Worm (Caenorhabditis elegans): ENCODE data around the gene C49C3.7.

C49C3.7 gene

DNA sequence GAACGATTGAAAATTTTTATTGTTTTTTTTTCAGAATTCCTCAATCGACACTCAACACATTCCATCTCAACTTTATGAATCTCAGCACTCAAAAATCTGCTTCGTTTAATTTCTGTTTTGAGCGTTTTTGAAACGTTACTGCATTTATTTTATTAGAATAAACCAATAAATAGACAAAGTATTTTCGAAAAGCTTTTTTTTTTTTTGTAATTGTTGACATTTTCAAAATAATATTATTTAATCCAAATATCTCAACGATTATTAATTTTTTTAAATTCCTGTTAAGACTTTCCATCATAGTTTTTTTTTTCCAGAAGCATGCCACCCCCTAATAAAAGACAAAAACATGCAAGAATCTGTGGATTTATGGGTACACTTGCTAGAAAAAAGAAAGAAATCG is at the start of gene C49C3.7:
Gene C49C3.7 (plus strand): TSS at position 301 of the 400 bp plus-strand sequence.
- TF ChIP-seq hnd-1 (tag; optimal IDR thresholded peaks at IDR 0.05): no peak
- TF ChIP-seq sea-1 (GFP tag; conservative IDR thresholded peaks at IDR 0.05): no peak
- TF ChIP-seq tra-4 (tag; optimal IDR thresholded peaks at IDR 0.05): no peak
- no peak for TF ChIP-seq B0310.2 (tag; optimal IDR thresholded peaks at IDR 0.05)
- TF ChIP-seq F13C5.2 (tag; optimal IDR thresholded peaks at IDR 0.05): no peak
- no peak for TF ChIP-seq tbx-37 (GFP tag; conservative IDR thresholded peaks at IDR 0.05)
- no peak for TF ChIP-seq pes-1 (GFP tag; IDR thresholded peaks at IDR 0.05)
- no peak for TF ChIP-seq aly-1 (tag; optimal IDR thresholded peaks at IDR 0.05)
- TF ChIP-seq ceh-13 (GFP tag; optimal IDR thresholded peaks at IDR 0.05): no peak
- TF ChIP-seq flt-1 (GFP tag; IDR thresholded peaks at IDR 0.05): no peak
- no peak for TF ChIP-seq tbx-11 (GFP tag; IDR thresholded peaks at IDR 0.05)
- no peak for TF ChIP-seq ets-7 (tag; optimal IDR thresholded peaks at IDR 0.05)
- TF ChIP-seq ama-1 (optimal IDR thresholded peaks at IDR 0.05): no peak

DNA sequence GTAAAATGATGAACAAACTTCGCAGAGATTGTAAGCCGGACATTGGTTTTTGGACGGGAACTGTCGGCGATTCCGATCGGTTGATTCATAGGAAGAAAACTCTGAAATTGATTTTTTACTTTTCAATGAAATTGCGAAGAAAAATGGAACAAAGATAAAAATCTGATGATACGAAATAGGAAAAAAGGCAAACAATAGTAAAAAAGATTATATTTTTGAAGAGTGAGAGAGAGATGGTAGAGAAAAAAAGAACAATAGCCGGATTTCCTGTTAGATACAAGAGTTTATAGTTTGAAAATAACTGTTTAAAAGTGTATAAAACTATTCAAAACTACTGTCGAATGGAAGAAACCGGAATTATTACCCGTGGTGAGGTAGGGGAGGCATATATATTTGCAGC is 48.3 kb upstream of the C49C3.7 start, which contains the start of gene nra-1:
Gene nra-1 (minus strand): TSS at position 101 of the 400 bp plus-strand sequence.
- TF ChIP-seq aly-1 (tag; optimal IDR thresholded peaks at IDR 0.05) (no peak), tra-4 (tag; optimal IDR thresholded peaks at IDR 0.05) (no peak), hmbx-1 (tag; optimal IDR thresholded peaks at IDR 0.05) (no peak), pes-1 (GFP tag; IDR thresholded peaks at IDR 0.05) (no peak), tbx-11 (GFP tag; IDR thresholded peaks at IDR 0.05) (no peak), ceh-13 (GFP tag; optimal IDR thresholded peaks at IDR 0.05) (no peak), tbx-37 (GFP tag; conservative IDR thresholded peaks at IDR 0.05) (no peak)

DNA sequence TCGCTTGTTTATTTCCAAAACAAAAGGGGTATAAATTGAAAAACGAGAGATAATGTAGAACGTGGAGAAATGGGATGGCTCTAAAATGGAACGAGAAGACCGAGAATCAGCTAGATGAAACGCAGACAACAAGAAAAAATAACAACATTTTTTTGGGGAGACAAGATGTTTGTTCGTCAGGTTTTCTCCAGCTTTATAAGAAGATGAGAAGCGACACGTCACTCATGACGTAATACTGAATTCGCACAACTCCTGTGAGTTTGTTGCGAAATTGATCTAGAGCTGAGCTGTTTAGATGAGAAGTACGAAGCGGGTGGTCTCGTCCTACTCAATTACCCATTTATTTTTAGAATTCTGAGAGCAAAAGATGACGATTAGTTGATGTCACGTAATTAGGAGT is 47.1 kb upstream of the C49C3.7 start:
- TF ChIP-seq hnd-1 (tag; optimal IDR thresholded peaks at IDR 0.05) (no peak), pes-1 (GFP tag; IDR thresholded peaks at IDR 0.05) (no peak), hmg-4 (GFP tag; optimal IDR thresholded peaks at IDR 0.05) (no peak), sea-1 (GFP tag; conservative IDR thresholded peaks at IDR 0.05) (no peak), tbx-37 (GFP tag; conservative IDR thresholded peaks at IDR 0.05) (no peak), ama-1 (optimal IDR thresholded peaks at IDR 0.05) (no peak)

DNA sequence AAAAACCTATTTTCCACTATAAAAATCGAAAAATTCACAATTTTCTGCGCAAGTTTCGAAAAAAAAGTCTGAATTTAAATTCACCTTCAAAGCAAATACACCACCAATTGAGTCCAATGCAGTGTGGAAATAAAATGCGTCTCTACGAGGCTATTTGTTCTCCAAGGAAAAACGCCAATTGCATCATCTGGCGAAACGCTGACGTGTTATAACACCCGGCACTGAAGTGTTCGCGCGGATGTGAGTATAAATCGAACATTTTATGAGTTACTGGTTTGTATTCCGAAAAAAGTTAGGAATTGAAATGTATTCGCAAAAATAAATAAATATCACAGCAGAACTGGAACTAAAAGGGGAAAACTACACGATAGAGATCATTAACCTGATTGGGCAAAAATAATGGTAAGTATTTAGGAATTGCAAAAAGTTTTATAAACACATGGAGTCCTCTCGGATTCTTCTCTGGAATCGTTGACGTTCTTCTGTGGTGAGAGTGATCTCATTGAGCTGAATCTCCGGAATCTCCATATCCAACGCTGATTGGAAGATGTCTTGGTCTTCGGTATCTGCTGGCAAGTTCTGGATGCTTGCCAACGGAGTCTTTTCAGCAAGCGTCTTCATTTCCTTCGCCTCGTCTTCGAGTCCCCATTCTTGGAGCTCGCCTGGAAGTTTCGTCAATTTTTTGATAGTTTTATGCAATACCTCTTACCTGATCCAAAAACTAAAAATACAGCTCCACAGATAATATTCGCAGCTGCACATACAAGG is 44.3 kb upstream of the C49C3.7 start, which contains the start of gene zipt-7.1:
Gene zipt-7.1 (minus strand): TSS at position 232 of the 768 bp plus-strand sequence.
- TF ChIP-seq hmbx-1 (tag; optimal IDR thresholded peaks at IDR 0.05) (no peak), hnd-1 (tag; optimal IDR thresholded peaks at IDR 0.05) (no peak), tra-4 (tag; optimal IDR thresholded peaks at IDR 0.05) (no peak), aly-1 (tag; optimal IDR thresholded peaks at IDR 0.05) (no peak), ceh-13 (GFP tag; optimal IDR thresholded peaks at IDR 0.05) (no peak), ama-1 (optimal IDR thresholded peaks at IDR 0.05) (no peak), tbx-11 (GFP tag; IDR thresholded peaks at IDR 0.05) (no peak), F13C5.2 (tag; optimal IDR thresholded peaks at IDR 0.05) (no peak), sea-1 (GFP tag; conservative IDR thresholded peaks at IDR 0.05) (no peak), ceh-36 (tag; optimal IDR thresholded peaks at IDR 0.05) (no peak), tbx-37 (GFP tag; conservative IDR thresholded peaks at IDR 0.05) (no peak), pes-1 (GFP tag; IDR thresholded peaks at IDR 0.05) (no peak), ets-7 (tag; optimal IDR thresholded peaks at IDR 0.05) (no peak), flt-1 (GFP tag; IDR thresholded peaks at IDR 0.05) (no peak), scrt-1 (GFP tag; IDR thresholded peaks at IDR 0.05) (no peak), B0310.2 (tag; optimal IDR thresholded peaks at IDR 0.05) (no peak)

DNA sequence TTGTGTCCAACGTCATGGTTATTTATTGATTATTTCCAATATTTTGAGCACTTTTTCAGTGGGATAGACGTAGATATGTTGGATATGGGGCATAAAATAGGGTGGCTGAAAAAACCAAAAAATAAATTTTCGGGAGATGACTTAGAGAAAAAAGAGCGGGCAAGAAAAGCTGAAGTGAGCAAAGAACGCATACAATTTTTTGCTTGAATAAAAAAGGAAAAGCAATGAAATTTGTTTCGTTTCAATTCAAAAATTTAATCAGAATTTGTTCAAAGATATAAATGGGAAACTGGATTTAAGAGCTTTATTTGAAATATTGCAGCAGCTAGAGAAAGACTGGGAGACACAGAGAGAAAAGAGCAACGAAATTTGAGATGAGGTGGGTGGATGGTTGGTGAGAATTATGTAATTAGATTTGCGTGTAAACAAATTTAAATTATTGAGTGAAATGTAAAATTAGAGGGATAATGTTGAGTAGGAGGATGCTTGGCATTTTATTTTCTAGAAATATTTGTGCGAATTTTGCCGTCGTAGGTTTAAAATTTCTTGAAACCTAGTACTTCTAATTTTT is 40.6 kb upstream of the C49C3.7 start, which contains the start of the genes T28F3.11 and slc-17.4:
Gene T28F3.11 (minus strand): TSS at position 51 of the 571 bp plus-strand sequence.
Gene slc-17.4 (minus strand): TSS at position 105 of the 571 bp plus-strand sequence.
- TF ChIP-seq hnd-1 (tag; optimal IDR thresholded peaks at IDR 0.05) (no peak), tbx-37 (GFP tag; conservative IDR thresholded peaks at IDR 0.05) (no peak), B0310.2 (tag; optimal IDR thresholded peaks at IDR 0.05) (no peak), sea-1 (GFP tag; conservative IDR thresholded peaks at IDR 0.05) (no peak), hmbx-1 (tag; optimal IDR thresholded peaks at IDR 0.05) (no peak), ceh-13 (GFP tag; optimal IDR thresholded peaks at IDR 0.05) (no peak), tbx-11 (GFP tag; IDR thresholded peaks at IDR 0.05) (no peak), aly-1 (tag; optimal IDR thresholded peaks at IDR 0.05) (no peak), F13C5.2 (tag; optimal IDR thresholded peaks at IDR 0.05) (no peak)

DNA sequence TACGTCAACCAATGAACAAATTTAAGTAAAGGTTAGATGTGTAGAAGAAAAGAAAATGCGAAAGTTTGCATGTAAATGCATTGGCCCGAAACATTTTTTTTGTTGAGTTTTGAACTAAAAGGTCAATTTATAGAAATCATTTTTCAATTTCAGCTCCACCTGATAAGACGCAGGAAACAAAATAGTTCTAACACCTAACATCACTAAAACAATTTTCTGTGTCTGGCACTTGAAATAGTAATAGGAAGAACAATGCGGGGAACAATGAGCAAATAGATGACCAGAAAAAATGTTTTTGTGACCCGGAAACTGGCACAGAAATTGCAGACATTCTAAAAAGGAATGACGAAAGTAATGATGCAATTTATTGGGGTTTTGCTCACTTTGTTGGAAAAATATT is 40.0 kb upstream of the C49C3.7 start:
- TF ChIP-seq hmbx-1 (tag; optimal IDR thresholded peaks at IDR 0.05) (no peak), aly-1 (tag; optimal IDR thresholded peaks at IDR 0.05) (no peak), pes-1 (GFP tag; IDR thresholded peaks at IDR 0.05) (no peak), scrt-1 (GFP tag; IDR thresholded peaks at IDR 0.05) (no peak), ceh-13 (GFP tag; optimal IDR thresholded peaks at IDR 0.05) (no peak), flt-1 (GFP tag; IDR thresholded peaks at IDR 0.05) (no peak), ceh-36 (tag; optimal IDR thresholded peaks at IDR 0.05) (no peak), sea-1 (GFP tag; conservative IDR thresholded peaks at IDR 0.05) (no peak), B0310.2 (tag; optimal IDR thresholded peaks at IDR 0.05) (no peak), tbx-11 (GFP tag; IDR thresholded peaks at IDR 0.05) (no peak), ama-1 (optimal IDR thresholded peaks at IDR 0.05) (no peak), hnd-1 (tag; optimal IDR thresholded peaks at IDR 0.05) (no peak), F13C5.2 (tag; optimal IDR thresholded peaks at IDR 0.05) (no peak), tra-4 (tag; optimal IDR thresholded peaks at IDR 0.05) (no peak), hmg-4 (GFP tag; optimal IDR thresholded peaks at IDR 0.05) (no peak), ets-7 (tag; optimal IDR thresholded peaks at IDR 0.05) (no peak), tbx-37 (GFP tag; conservative IDR thresholded peaks at IDR 0.05) (no peak)

DNA sequence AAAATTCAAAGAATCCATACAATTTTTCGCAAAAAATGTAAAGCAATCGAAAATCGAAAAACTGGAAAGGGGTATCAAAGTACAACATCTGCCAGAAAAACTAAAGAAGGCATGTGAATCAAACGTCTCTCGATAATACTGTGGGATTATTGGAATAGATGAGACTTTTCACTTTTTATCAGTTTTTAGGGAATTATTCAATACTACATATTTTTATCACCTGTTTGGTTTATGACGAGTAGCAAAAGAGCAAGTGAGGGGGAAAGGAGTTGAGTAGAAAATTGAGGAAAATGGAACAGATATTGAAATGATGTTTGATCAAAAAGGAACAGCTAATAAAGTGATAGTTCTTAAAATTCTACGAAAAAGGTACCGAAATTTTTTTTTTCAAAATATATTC is 39.3 kb upstream of the C49C3.7 start:
- TF ChIP-seq hmbx-1 (tag; optimal IDR thresholded peaks at IDR 0.05) (no peak), hnd-1 (tag; optimal IDR thresholded peaks at IDR 0.05) (no peak), sea-1 (GFP tag; conservative IDR thresholded peaks at IDR 0.05) (no peak), ama-1 (optimal IDR thresholded peaks at IDR 0.05) (no peak), ets-7 (tag; optimal IDR thresholded peaks at IDR 0.05) (no peak), B0310.2 (tag; optimal IDR thresholded peaks at IDR 0.05) (no peak), aly-1 (tag; optimal IDR thresholded peaks at IDR 0.05) (no peak), ceh-36 (tag; optimal IDR thresholded peaks at IDR 0.05) (no peak), pes-1 (GFP tag; IDR thresholded peaks at IDR 0.05) (no peak), tra-4 (tag; optimal IDR thresholded peaks at IDR 0.05) (no peak), hmg-4 (GFP tag; optimal IDR thresholded peaks at IDR 0.05) (no peak), ceh-13 (GFP tag; optimal IDR thresholded peaks at IDR 0.05) (no peak), tbx-11 (GFP tag; IDR thresholded peaks at IDR 0.05) (no peak), tbx-37 (GFP tag; conservative IDR thresholded peaks at IDR 0.05) (no peak), scrt-1 (GFP tag; IDR thresholded peaks at IDR 0.05) (no peak), flt-1 (GFP tag; IDR thresholded peaks at IDR 0.05) (no peak), F13C5.2 (tag; optimal IDR thresholded peaks at IDR 0.05) (no peak)
